Fruit fly (Drosophila melanogaster): ENCODE measurements around the gene CG32407.

CG32407 gene

DNA sequence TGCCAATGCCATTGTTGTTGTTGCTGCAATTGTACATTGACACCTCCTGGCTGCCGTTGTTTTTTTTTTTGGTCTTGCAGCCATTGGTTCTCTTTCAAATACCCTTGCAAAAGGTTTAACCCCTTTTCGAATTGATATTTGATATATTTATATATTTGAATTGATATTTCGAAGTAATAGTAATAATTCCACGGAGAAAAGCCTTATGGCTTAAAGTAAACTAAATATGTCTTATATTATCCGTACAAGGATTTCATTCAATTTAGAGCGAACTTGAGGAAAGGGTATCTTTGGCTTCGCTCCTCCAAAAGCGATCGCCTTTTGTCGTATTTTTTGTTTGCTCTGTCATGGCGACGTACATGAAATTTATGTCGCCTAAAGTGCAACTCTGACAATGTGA is 19.7 kb downstream of the CG32407 start:
- TF ChIP-seq Myc (optimal IDR thresholded peaks at IDR 0.05): no peak
- TF ChIP-seq h (optimal IDR thresholded peaks at IDR 0.05): no peak
- TF ChIP-seq Sin3A (optimal IDR thresholded peaks at IDR 0.05): no peak
- no peak for TF ChIP-seq psq (optimal IDR thresholded peaks at IDR 0.05)
- TF ChIP-seq ttk (optimal IDR thresholded peaks at IDR 0.05): no peak
- no peak for TF ChIP-seq insv (optimal IDR thresholded peaks at IDR 0.05)

DNA sequence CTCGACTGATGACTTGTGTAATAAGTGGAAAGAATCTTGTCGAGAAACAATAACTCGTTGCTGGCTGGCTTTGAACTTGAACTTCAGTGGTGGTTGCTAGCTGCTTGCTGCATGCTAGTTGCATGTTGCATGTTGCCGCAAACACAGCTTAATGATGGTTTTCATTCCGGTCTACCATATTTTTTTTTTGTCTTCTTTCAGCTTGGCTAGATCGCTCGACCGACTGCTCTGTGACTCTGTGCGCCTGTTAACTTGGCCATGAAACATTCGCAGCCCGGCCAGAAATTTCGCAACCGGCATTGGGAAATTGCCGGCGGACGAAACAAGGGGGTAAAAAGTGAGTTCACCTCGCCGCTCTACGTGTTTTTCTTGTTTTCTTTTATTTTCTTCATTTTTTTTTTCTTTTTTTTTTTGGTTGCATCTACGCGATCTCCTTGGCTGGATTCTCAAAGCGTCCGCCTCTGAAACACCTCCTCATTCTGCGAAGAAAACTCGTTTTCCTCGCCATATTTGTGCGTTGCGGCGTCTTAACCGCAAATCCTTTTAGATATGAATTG is 21.6 kb downstream of the CG32407 start:
- TF ChIP-seq insv (optimal IDR thresholded peaks at IDR 0.05): no peak

DNA sequence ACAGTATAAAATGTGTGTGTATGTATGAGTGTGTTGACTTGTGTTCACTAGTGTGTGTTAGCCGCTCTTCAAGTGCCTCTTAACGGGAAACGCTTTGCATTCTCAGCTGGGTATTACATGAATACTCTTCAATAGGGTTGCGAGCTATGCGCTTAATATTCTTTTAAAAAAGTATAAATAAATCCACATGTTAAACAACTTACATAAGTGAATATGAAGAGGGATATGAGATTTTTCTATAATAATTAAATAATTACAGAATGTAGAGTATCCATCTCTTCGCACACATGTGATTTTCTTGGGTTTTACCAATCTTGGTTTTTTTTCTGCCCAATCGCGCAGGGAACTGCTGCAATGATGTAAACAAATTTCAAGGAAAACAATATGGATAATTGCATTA is 23.7 kb downstream of the CG32407 start:
- no peak for TF ChIP-seq h (optimal IDR thresholded peaks at IDR 0.05)

DNA sequence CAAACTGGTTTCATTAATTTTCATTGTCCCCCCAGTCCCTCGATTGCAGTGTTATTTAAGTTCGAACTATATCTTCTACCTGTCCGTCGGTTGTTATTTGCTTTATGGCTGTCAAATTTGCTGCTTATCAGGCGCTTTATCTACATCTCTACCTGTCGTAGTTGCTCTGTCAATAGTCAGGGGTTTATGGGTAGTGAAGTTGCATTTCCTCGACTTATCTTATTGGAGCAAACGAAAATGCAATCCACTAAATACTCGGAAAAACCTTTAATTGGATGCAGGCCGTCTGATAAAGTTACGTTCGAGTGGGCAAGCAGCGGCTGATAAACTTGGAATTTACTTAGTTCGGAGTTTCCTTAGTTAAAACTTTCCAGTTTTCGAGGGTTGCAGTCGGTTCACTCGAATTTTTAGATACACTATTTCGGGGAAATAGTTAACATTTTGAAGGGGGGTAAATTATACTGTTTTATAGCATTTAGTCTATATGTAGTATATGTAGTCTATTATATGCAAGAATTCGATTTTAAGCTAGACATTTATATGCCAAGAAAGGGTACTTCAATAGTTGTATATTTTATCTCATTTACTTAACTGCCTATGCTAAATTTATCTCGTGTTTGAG is 25.4 kb downstream of the CG32407 start:
- TF ChIP-seq Sin3A (optimal IDR thresholded peaks at IDR 0.05) (no peak), insv (optimal IDR thresholded peaks at IDR 0.05) (no peak), ttk (optimal IDR thresholded peaks at IDR 0.05) (no peak), Myc (optimal IDR thresholded peaks at IDR 0.05) (no peak), h (optimal IDR thresholded peaks at IDR 0.05) (no peak), psq (optimal IDR thresholded peaks at IDR 0.05) (no peak)

DNA sequence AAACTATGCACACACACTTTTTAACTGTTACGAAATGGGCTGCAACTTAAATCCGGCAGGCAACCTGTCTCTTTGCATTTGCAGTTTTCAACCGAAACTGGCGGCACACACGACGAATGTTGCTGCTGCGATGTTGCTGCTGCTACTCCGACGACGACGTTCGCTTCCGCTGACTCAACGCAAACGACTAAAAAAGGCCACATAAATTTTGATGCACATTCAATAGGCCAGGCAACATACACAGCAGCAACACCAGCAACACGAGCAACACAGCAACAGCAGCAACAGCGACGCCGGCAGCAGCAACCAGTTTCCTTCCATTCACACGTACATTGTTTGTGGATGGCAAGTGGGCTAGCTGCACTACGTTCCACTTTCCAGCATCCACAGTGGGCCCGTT is 28.6 kb downstream of the CG32407 start, which contains the start of gene Egfrap:
Gene Egfrap, minus strand, starts transcription at position 192 of the 400 bp plus-strand sequence.
- TF ChIP-seq insv (optimal IDR thresholded peaks at IDR 0.05) (no peak), h (optimal IDR thresholded peaks at IDR 0.05) (no peak), psq (optimal IDR thresholded peaks at IDR 0.05) (no peak), Myc (optimal IDR thresholded peaks at IDR 0.05) (no peak)

DNA sequence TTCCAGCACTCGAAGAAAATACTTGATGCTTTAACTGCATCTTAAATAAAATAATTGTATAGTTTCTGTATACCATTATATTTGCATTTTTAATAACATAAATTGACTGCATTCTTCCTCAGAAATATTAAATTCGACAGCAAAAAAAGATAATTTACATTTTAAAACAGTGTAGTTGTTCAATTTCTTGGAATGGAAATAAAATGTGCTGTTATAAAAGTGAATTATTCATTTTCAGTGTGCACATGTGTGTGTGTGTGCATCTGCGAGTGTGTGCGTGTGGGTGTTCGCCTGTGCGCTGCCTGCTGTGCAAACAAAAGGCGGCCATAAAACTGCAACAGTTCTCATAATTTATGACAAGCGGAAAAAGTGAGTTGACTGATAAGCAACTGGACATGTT is 30.3 kb downstream of the CG32407 start:
- TF ChIP-seq psq (optimal IDR thresholded peaks at IDR 0.05): no peak
- no peak for TF ChIP-seq h (optimal IDR thresholded peaks at IDR 0.05)
- TF ChIP-seq insv (optimal IDR thresholded peaks at IDR 0.05): no peak
- TF ChIP-seq Sin3A (optimal IDR thresholded peaks at IDR 0.05): no peak
- no peak for TF ChIP-seq Myc (optimal IDR thresholded peaks at IDR 0.05)
- TF ChIP-seq ttk (optimal IDR thresholded peaks at IDR 0.05): no peak

DNA sequence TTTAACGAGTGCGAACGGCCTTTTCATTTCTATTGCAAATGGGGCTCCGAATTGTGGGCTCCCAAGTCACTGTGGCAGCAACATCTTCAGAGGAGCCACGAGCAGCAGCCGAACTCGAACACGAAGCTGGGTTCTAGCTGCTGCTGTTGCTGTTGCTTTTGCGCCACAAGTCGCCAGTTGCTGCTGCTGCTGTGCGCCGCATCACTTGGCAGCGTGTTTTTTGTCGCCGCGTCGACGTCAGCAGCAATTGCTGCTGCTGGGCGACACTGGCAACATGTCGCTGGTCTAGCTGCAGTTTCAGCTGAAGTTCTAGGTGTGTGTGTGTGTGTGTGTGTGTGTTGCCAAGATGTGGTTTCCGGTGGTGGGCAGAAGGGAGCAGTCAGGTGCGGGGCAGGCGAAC is 30.7 kb downstream of the CG32407 start:
- no peak for TF ChIP-seq h (optimal IDR thresholded peaks at IDR 0.05)
- TF ChIP-seq Myc (optimal IDR thresholded peaks at IDR 0.05): no peak
- no peak for TF ChIP-seq insv (optimal IDR thresholded peaks at IDR 0.05)
- no peak for TF ChIP-seq ttk (optimal IDR thresholded peaks at IDR 0.05)
- TF ChIP-seq Sin3A (optimal IDR thresholded peaks at IDR 0.05): no peak
- TF ChIP-seq psq (optimal IDR thresholded peaks at IDR 0.05): no peak

DNA sequence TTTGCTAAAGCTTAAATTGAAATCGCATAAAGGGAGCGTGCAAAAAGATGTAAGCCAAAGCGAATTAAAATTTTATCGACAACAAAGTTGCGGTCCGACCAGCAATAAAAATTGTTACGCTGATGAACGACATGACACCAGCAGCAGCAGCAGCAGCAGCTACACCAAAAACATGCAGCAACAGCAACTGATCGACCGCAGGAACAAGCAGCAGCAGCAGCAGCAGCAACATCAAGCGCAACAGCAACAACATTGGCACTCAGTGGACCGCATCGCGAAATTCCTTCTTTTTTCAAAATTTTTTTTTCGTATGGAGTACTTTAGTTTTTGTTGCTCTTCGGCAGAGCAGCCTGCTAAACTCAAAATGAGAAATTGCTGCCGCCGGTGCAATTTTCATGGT is 33.1 kb downstream of the CG32407 start:
- TF ChIP-seq psq (optimal IDR thresholded peaks at IDR 0.05) (no peak), ttk (optimal IDR thresholded peaks at IDR 0.05) (no peak), Myc (optimal IDR thresholded peaks at IDR 0.05) (no peak), Sin3A (optimal IDR thresholded peaks at IDR 0.05) (no peak), h (optimal IDR thresholded peaks at IDR 0.05) (no peak), insv (optimal IDR thresholded peaks at IDR 0.05) (no peak)

DNA sequence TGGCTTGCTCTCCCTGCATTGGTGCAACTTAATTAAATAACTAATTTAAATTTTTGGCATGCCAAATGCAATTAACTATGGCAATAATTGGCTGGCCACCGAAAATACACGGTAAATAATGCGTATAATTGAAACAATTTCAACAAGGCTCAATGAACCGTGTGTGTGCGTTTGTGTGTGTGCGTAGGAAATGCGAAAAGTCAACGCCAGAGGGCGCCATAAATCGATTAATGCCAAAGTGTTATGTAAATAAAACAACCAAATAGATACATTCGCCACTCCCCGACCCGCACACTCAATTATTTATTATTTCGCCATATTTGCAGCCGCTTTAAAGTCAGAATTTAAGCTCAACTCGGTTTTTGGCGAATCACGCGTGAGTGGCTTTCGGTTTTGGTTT is 35.3 kb downstream of the CG32407 start:
- no peak for TF ChIP-seq h (optimal IDR thresholded peaks at IDR 0.05)
- no peak for TF ChIP-seq ttk (optimal IDR thresholded peaks at IDR 0.05)
- TF ChIP-seq Sin3A (optimal IDR thresholded peaks at IDR 0.05): no peak
- no peak for TF ChIP-seq insv (optimal IDR thresholded peaks at IDR 0.05)
- TF ChIP-seq Myc (optimal IDR thresholded peaks at IDR 0.05): no peak

DNA sequence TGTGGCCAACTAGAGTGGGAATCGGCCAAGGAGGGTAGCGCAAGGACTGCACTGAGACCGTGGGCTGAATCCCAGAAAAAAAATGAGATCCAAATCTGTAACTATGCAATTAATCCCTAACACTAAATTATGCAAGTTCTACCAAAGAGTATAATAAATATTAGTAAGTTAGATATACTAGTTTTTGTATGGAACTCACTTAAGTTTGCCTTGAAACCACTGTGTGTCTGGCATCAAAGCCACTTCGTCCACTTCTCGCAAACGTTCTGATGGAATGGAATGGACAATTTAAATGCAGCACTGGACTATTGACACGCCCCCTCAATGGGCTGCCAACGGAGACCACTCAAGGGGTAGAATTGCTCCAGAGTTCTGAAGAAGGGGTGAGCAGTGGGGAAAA is 36.3 kb downstream of the CG32407 start:
- TF ChIP-seq insv (optimal IDR thresholded peaks at IDR 0.05): no peak
- no peak for TF ChIP-seq h (optimal IDR thresholded peaks at IDR 0.05)
- no peak for TF ChIP-seq Sin3A (optimal IDR thresholded peaks at IDR 0.05)
- TF ChIP-seq ttk (optimal IDR thresholded peaks at IDR 0.05): no peak
- TF ChIP-seq Myc (optimal IDR thresholded peaks at IDR 0.05): no peak
- TF ChIP-seq psq (optimal IDR thresholded peaks at IDR 0.05): no peak

DNA sequence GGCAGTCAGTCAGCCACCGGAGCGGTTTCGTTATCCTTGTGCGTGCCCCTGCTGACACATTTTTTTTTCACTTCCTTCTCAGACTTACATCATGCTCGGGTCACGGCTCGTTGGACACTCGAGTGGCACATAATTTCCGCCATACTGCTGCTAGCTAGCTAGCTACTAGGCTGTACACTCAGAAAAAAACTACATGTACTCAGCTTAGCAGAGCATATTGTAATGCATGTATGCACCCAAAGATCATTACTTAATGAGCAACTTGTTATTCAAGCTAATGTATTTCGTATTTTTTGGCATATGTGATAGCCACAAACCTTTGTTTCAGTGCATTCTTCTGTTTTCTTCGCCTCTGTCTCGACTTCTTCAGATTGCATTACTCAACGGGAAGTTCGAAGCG is 42.5 kb downstream of the CG32407 start:
- TF ChIP-seq Myc (optimal IDR thresholded peaks at IDR 0.05) (no peak), h (optimal IDR thresholded peaks at IDR 0.05) (no peak), psq (optimal IDR thresholded peaks at IDR 0.05) (no peak), insv (optimal IDR thresholded peaks at IDR 0.05) (no peak), Sin3A (optimal IDR thresholded peaks at IDR 0.05) (no peak), ttk (optimal IDR thresholded peaks at IDR 0.05) (no peak)

DNA sequence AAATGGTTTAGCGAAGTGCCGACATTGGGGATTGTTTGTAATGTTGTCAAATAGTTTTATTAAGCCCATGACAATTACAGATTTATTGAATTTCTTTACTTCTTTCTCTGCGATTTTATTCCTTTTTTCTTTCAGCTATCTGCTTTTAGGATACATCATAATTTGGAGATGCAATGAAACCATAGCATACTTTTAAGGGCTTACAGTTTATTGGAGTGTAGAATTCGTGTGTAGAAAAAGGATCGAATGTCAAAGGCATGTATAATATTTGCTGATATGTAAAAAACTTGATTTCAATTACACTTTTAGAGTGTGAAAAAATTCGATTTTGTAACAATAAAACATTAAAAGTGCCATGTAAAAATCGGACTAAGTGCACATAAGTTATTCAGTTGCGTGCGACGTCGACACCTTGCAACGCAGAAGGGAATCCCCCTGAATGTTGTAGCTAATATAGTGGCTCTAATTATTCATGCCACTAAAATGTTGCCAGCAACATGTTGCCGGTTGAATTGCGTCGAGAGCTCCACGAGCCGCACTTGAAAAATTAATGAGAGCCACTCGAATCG is 45.1 kb downstream of the CG32407 start:
- TF ChIP-seq psq (optimal IDR thresholded peaks at IDR 0.05) (no peak), insv (optimal IDR thresholded peaks at IDR 0.05) (no peak), ttk (optimal IDR thresholded peaks at IDR 0.05) (no peak), Sin3A (optimal IDR thresholded peaks at IDR 0.05) (no peak), h (optimal IDR thresholded peaks at IDR 0.05) (no peak), Myc (optimal IDR thresholded peaks at IDR 0.05) (no peak)

DNA sequence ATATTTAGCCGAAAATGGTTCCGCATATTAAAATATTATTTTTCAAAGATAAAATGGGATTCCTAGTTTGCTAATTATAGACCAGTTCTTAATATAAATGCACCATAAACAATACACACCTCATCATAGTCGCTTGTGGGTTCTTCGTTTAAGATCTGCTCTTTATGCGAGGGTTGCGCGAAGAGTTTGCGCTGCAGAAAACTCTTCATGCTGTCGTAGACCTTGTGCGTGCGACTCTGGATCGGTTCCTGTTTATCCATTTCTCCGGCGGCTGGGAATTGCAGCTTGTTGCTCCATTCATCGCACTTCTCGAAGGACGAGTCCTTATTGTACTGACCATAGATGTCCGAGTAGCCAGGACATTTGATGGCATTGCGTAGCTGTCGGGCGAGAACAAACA is 46.8 kb downstream of the CG32407 start:
- TF ChIP-seq Sin3A (optimal IDR thresholded peaks at IDR 0.05) (no peak), Myc (optimal IDR thresholded peaks at IDR 0.05) (no peak), psq (optimal IDR thresholded peaks at IDR 0.05) (no peak), ttk (optimal IDR thresholded peaks at IDR 0.05) (no peak), h (optimal IDR thresholded peaks at IDR 0.05) (no peak), insv (optimal IDR thresholded peaks at IDR 0.05) (no peak)
